Fruit fly (Drosophila melanogaster): Measurements from ENCODE around the gene CG6592.

The CG6592 gene

dm6 chr3L:6071454-6072189 lies 12.2 kb downstream of the CG6592 start, which contains the start of gene CG6602 (continued):
- TF ChIP-seq CG9215 (GFP tag; IDR thresholded peaks at IDR 0.05) (0 out of 2 replicates have a peak, but pooled peaks have one; percentile 25), ken (GFP tag; IDR thresholded peaks at IDR 0.05) (peak; percentile 84), ham (GFP tag; IDR thresholded peaks at IDR 0.05) (peak; percentile 5; the same call in 1 of the 2 replicates), tio (GFP tag; optimal IDR thresholded peaks at IDR 0.05) (peak; percentile 68), CG17385 (GFP tag; optimal IDR thresholded peaks at IDR 0.05) (peak; percentile 60), pzg (GFP tag; optimal IDR thresholded peaks at IDR 0.05) (peak; percentile 10), Xbp1 (GFP tag; optimal IDR thresholded peaks at IDR 0.05) (peak; percentile 72), Neu2 (GFP tag; optimal IDR thresholded peaks at IDR 0.05; ENCODE audit: borderline replicate concordance) (no peak), ara (GFP tag; IDR thresholded peaks at IDR 0.05) (no peak), ATbp (GFP tag; optimal IDR thresholded peaks at IDR 0.05) (peak; percentile 69), Abd-B (GFP tag; optimal IDR thresholded peaks at IDR 0.05) (peak; percentile 18), Bdp1 (GFP tag; optimal IDR thresholded peaks at IDR 0.05) (no peak), CG2875 (GFP tag; optimal IDR thresholded peaks at IDR 0.05) (peak; percentile 52), vvl (GFP tag; IDR thresholded peaks at IDR 0.05) (peak; percentile 92), bcd (GFP tag; optimal IDR thresholded peaks at IDR 0.05) (peak; percentile 87), gt (GFP tag; IDR thresholded peaks at IDR 0.05) (peak; percentile 67), CG7987 (GFP tag; optimal IDR thresholded peaks at IDR 0.05) (peak; percentile 91), lilli (GFP tag; optimal IDR thresholded peaks at IDR 0.05) (peak; percentile 18), Doc2 (GFP tag; IDR thresholded peaks at IDR 0.05) (no peak), Lpt (GFP tag; optimal IDR thresholded peaks at IDR 0.05) (no peak), CG6813 (GFP tag; optimal IDR thresholded peaks at IDR 0.05) (peak; percentile 74), Oli (tag; optimal IDR thresholded peaks at IDR 0.05) (peak; percentile 37), CG10959 (GFP tag; IDR thresholded peaks at IDR 0.05) (peak; percentile 16; the same call in 1 of the 2 replicates), CG18599 (GFP tag; optimal IDR thresholded peaks at IDR 0.05) (peak; percentile 76), lab (GFP tag; optimal IDR thresholded peaks at IDR 0.05) (peak; percentile 92), MESR4 (GFP tag; optimal IDR thresholded peaks at IDR 0.05) (no peak), Dref (GFP tag; IDR thresholded peaks at IDR 0.05) (no peak), CG31441 (GFP tag; IDR thresholded peaks at IDR 0.05) (peak; percentile 59), CG1832 (GFP tag; optimal IDR thresholded peaks at IDR 0.05) (no peak), Myb (GFP tag; optimal IDR thresholded peaks at IDR 0.05) (peak; percentile 8), CG32767 (GFP tag; IDR thresholded peaks at IDR 0.05) (no peak), al (GFP tag; IDR thresholded peaks at IDR 0.05) (peak; percentile 68), wdn (GFP tag; IDR thresholded peaks at IDR 0.05) (peak; percentile 9; the same call in 1 of the 2 replicates), pb (GFP tag; optimal IDR thresholded peaks at IDR 0.05) (peak; percentile 30), Rx (GFP tag; IDR thresholded peaks at IDR 0.05) (peak; percentile 73), Xrp1 (GFP tag; IDR thresholded peaks at IDR 0.05) (no peak), Dip3 (GFP tag; optimal IDR thresholded peaks at IDR 0.05) (peak; percentile 50), chinmo (GFP tag; IDR thresholded peaks at IDR 0.05; ENCODE audit: partially characterized antibody) (no peak), CG8089 (GFP tag; optimal IDR thresholded peaks at IDR 0.05) (peak; percentile 55), crol (GFP tag; IDR thresholded peaks at IDR 0.05) (no peak), B-H2 (GFP tag; optimal IDR thresholded peaks at IDR 0.05) (peak; percentile 68), zfh2 (GFP tag; optimal IDR thresholded peaks at IDR 0.05) (peak; percentile 38), CG6689 (GFP tag; IDR thresholded peaks at IDR 0.05) (no peak), CG11696 (GFP tag; IDR thresholded peaks at IDR 0.05) (0 out of 2 replicates have a peak, but pooled peaks have one; percentile 49), CG31388 (GFP tag; optimal IDR thresholded peaks at IDR 0.05) (no peak), dmrt11E (tag; optimal IDR thresholded peaks at IDR 0.05) (peak; percentile 39), H2.0 (GFP tag; IDR thresholded peaks at IDR 0.05) (peak; percentile 60), CG12071 (GFP tag; optimal IDR thresholded peaks at IDR 0.05) (peak; percentile 62), pan (optimal IDR thresholded peaks at IDR 0.05) (no peak), pan (GFP tag; optimal IDR thresholded peaks at IDR 0.05 in 1 of 2, IDR thresholded peaks at IDR 0.05 in 1 of 2) (peak in 1 of 2 experiments; percentile 88)

Measured in whole organism, embryonic.